Worm (Caenorhabditis elegans): ENCODE measurements around the gene Y48B6A.13.

DNA sequence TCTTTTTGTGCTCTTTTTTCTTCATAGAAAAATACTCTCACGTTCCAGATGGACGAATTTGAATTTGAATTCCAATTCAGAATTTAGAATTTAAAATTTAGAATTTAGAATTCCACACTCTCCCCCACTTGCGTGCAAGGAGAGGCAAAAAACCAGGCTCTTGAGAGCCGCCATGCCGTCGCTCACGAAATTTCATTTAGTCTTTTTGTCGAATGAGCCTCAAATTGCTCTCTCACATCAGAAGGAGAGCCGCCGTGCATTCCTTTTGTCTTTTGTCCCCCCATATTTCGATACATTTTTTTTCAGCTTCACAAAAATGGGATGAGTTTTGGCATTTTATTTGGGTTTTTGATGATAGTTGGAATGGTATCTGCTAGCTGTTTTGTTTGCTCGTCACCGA, 15.0 kb downstream of the Y48B6A.13 start, which contains the start of gene hot-7:
- TF ChIP-seq pha-4 (tag; optimal IDR thresholded peaks at IDR 0.05) (no peak), madf-2 (tag; optimal IDR thresholded peaks at IDR 0.05) (no peak), pha-2 (tag; optimal IDR thresholded peaks at IDR 0.05) (no peak), unc-42 (tag; optimal IDR thresholded peaks at IDR 0.05) (no peak)

All from whole organism, late embryonic.